Fruit fly (Drosophila melanogaster): Measurements from ENCODE around the gene Set1.

dm6 chr3L:25107768-25108167, 374 bp downstream of the Set1 start:
- TF ChIP-seq psq (optimal IDR thresholded peaks at IDR 0.05): no peak
- TF ChIP-seq usp (GFP tag; optimal IDR thresholded peaks at IDR 0.05): no peak
- TF ChIP-seq Dll (optimal IDR thresholded peaks at IDR 0.05): no peak
- no peak for TF ChIP-seq pan (optimal IDR thresholded peaks at IDR 0.05)

All from whole organism.